Worm (Caenorhabditis elegans) whole organism, L4/young adult: ENCODE results near the gene F08F3.4.

Source experiments
- W03F9.2 ChIP-seq: fragments of 150-350 bp; optimal IDR thresholded peaks from 2 replicates; lab custom pipeline; 2014; ENCODE audit warnings: missing biosample characterization, missing genetic modification characterization
- dao-5 ChIP-seq: sonication (generic microtip); optimal IDR thresholded peaks from 2 replicates; lab custom pipeline; 2016; ENCODE audit warnings: missing genotype, missing genetic modification characterization, moderate library complexity, missing compliant biosample characterization
- him-1 ChIP-seq: sonication (generic microtip); optimal IDR thresholded peaks from 2 replicates; lab custom pipeline; 2016; ENCODE audit warnings: missing genotype, missing genetic modification reagents, missing genetic modification characterization, missing compliant biosample characterization

DNA sequence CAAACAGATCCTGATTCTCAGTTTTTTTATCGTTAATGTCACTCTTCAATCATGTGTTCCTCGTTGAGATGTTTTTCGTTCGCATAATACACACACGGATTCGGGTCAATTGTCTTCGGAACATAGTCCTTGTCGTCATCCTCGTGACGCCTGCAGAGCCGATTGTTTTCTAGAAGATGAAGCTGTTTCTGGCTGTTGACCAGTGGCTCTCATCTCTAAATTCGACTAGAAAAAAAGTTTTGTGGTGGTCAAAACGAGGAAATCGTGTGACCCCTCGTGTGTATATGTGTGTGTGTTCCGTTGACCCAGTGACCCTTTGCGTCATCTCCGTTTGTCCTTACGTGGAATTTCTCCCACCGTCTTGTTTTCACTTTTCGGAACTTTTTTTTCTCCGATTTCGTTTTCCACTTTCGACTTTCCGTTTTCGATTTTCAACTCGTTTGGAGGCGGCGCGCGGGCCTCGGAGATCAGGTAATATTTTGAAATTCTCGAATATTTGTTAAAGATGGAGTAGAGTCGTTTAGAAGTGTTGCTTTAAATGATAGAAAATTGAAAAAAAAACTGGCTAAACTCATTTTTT, 24.8 kb upstream of the F08F3.4 start, which contains the start of gene C35A11.2:
- TF ChIP-seq W03F9.2 (tag; lab: Kevin White, UChicago) = no peak
- TF ChIP-seq him-1 = no peak
- no peak for TF ChIP-seq dao-5
